Fruit fly (Drosophila melanogaster) whole organism, embryonic: ENCODE results near the gene Cdc42.

Experiments
- Abd-B ChIP-seq: fragments of 200-800 bp; sonication (Bioruptor generic); optimal IDR thresholded peaks from 2 replicates; lab custom pipeline; 2018; ENCODE audit warnings: missing biosample characterization, mild to moderate bottlenecking, missing genetic modification characterization, moderate library complexity
- Adf1 ChIP-seq: fragments of 200-800 bp; sonication (Bioruptor generic); IDR thresholded peaks from 2 replicates; pipeline ENCODE4 v1.3.6; 2022; ENCODE audit warnings: missing biosample characterization, missing genetic modification characterization
- Antp ChIP-seq: fragments of 200-800 bp; sonication (Bioruptor generic); optimal IDR thresholded peaks from 3 replicates; lab custom pipeline; 2016; ENCODE audit warnings: missing biosample characterization, missing genetic modification characterization
- BtbVII ChIP-seq: fragments of 200-800 bp; sonication (Bioruptor generic); optimal IDR thresholded peaks from 3 replicates; lab custom pipeline; 2017; ENCODE audit warnings: missing biosample characterization, mild to moderate bottlenecking, missing genetic modification characterization
- CG10321 ChIP-seq: fragments of 200-800 bp; sonication (Bioruptor generic); IDR thresholded peaks from 2 replicates; pipeline ENCODE4 v1.3.6; 2022; ENCODE audit warnings: missing biosample characterization, missing genetic modification characterization
- CG11560 ChIP-seq: fragments of 200-800 bp; sonication (Bioruptor generic); IDR thresholded peaks from 3 replicates; pipeline ENCODE4 v1.3.6; 2022; ENCODE audit warnings: missing biosample characterization, missing genetic modification characterization
- CG12391 ChIP-seq: fragments of 200-800 bp; sonication (Bioruptor generic); optimal IDR thresholded peaks from 3 replicates; lab custom pipeline; 2018; ENCODE audit warnings: missing biosample characterization, mild to moderate bottlenecking, missing genetic modification characterization, moderate library complexity
- CG1529 ChIP-seq: fragments of 200-800 bp; sonication (Bioruptor generic); optimal IDR thresholded peaks from 3 replicates; lab custom pipeline; 2018; ENCODE audit warnings: missing biosample characterization, missing genetic modification characterization
- CG17186 ChIP-seq: fragments of 200-800 bp; sonication (Bioruptor generic); optimal IDR thresholded peaks from 3 replicates; lab custom pipeline; 2017; ENCODE audit warnings: missing biosample characterization, missing genetic modification reagents, missing genetic modification characterization
- CG18262 ChIP-seq: fragments of 200-800 bp; optimal IDR thresholded peaks from 3 replicates; lab custom pipeline; 2019; ENCODE audit warnings: missing biosample characterization, mild to moderate bottlenecking, missing genetic modification characterization, moderate library complexity
- CG18764 ChIP-seq: fragments of 200-800 bp; sonication (Bioruptor generic); optimal IDR thresholded peaks from 3 replicates; lab custom pipeline; 2016; ENCODE audit warnings: missing biosample characterization, missing genetic modification characterization
- CG4707 ChIP-seq: fragments of 200-800 bp; sonication (Bioruptor generic); optimal IDR thresholded peaks from 2 replicates; lab custom pipeline; 2018; ENCODE audit warnings: missing biosample characterization, mild to moderate bottlenecking, missing genetic modification characterization, moderate library complexity
- CG4854 ChIP-seq: fragments of 200-800 bp; sonication (Bioruptor generic); optimal IDR thresholded peaks from 2 replicates; lab custom pipeline; 2016; ENCODE audit warnings: missing biosample characterization, missing genetic modification characterization, inconsistent platforms
- CG6765 ChIP-seq: fragments of 200-800 bp; sonication (Bioruptor generic); optimal IDR thresholded peaks from 3 replicates; lab custom pipeline; 2017; ENCODE audit warnings: missing biosample characterization, mild to moderate bottlenecking, missing genetic modification characterization
- CG7357 ChIP-seq: fragments of 200-800 bp; sonication (Bioruptor generic); IDR thresholded peaks from 3 replicates; pipeline ENCODE4 v1.3.6; 2022; ENCODE audit warnings: missing biosample characterization, missing genetic modification characterization
- CG8478 ChIP-seq: fragments of >200 bp; optimal IDR thresholded peaks from 2 replicates; lab custom pipeline; 2018
- CG8924 ChIP-seq: fragments of 200-800 bp; optimal IDR thresholded peaks from 3 replicates; lab custom pipeline; 2019; ENCODE audit warnings: missing biosample characterization, mild to moderate bottlenecking, missing genetic modification characterization, moderate library complexity
- CG9609 ChIP-seq: fragments of 200-800 bp; sonication (Bioruptor generic); optimal IDR thresholded peaks from 3 replicates; lab custom pipeline; 2016; ENCODE audit warnings: missing biosample characterization, missing genetic modification characterization
- Chrac-16 ChIP-seq: fragments of 200-800 bp; sonication (Bioruptor generic); optimal IDR thresholded peaks from 3 replicates; lab custom pipeline; 2016; ENCODE audit warnings: missing biosample characterization, missing genetic modification characterization
- Dad ChIP-seq: fragments of 200-800 bp; sonication (Bioruptor generic); optimal IDR thresholded peaks from 3 replicates; lab custom pipeline; 2016; ENCODE audit warnings: missing biosample characterization, missing genetic modification characterization
- Dll ChIP-seq: fragments of 200-800 bp; sonication (Bioruptor generic); IDR thresholded peaks from 4 replicates; pipeline ENCODE4 v1.3.6; 2022; ENCODE audit warnings: missing biosample characterization, missing genetic modification characterization; ENCODE audit not compliant: partially characterized antibody
- Hand ChIP-seq: fragments of 200-800 bp; sonication (Bioruptor generic); optimal IDR thresholded peaks from 2 replicates; lab custom pipeline; 2017; ENCODE audit warnings: mild to moderate bottlenecking, missing biosample characterization, missing genetic modification reagents, missing genetic modification characterization
- Lhr ChIP-seq: fragments of 200-800 bp; sonication (Bioruptor generic); optimal IDR thresholded peaks from 3 replicates; lab custom pipeline; 2017; ENCODE audit warnings: mild to moderate bottlenecking, missing biosample characterization, missing genetic modification reagents, missing genetic modification characterization
- Mad ChIP-seq: fragments of 200-800 bp; sonication (Bioruptor generic); optimal IDR thresholded peaks from 2 replicates; lab custom pipeline; 2016; ENCODE audit warnings: missing biosample characterization, missing genetic modification characterization
- Meics ChIP-seq: fragments of 200-800 bp; sonication (Bioruptor generic); optimal IDR thresholded peaks from 2 replicates; lab custom pipeline; 2017; ENCODE audit warnings: missing biosample characterization, mild to moderate bottlenecking, missing genetic modification characterization
- NK7.1 ChIP-seq: fragments of 200-800 bp; sonication (Bioruptor generic); optimal IDR thresholded peaks from 3 replicates; lab custom pipeline; 2016; ENCODE audit warnings: missing biosample characterization, missing genetic modification characterization
- Oli ChIP-seq: fragments of 200-800 bp; sonication (Bioruptor generic); optimal IDR thresholded peaks from 2 replicates; lab custom pipeline; 2018; ENCODE audit warnings: missing biosample characterization, mild to moderate bottlenecking, missing genetic modification characterization, moderate library complexity
- Side ChIP-seq: fragments of 200-800 bp; sonication (Bioruptor generic); optimal IDR thresholded peaks from 2 replicates; lab custom pipeline; 2016; ENCODE audit warnings: missing biosample characterization, missing genetic modification characterization
- Six4 ChIP-seq: fragments of 200-800 bp; sonication (Bioruptor generic); optimal IDR thresholded peaks from 2 replicates; lab custom pipeline; 2016; ENCODE audit warnings: missing biosample characterization, missing genetic modification characterization
- ase ChIP-seq: fragments of 200-800 bp; sonication (Bioruptor generic); IDR thresholded peaks from 3 replicates; pipeline ENCODE4 v1.3.6; 2022; ENCODE audit warnings: missing biosample characterization, missing genetic modification characterization
- btn ChIP-seq: fragments of 200-800 bp; sonication (Bioruptor generic); optimal IDR thresholded peaks from 2 replicates; lab custom pipeline; 2016; ENCODE audit warnings: missing biosample characterization, missing genetic modification characterization
- chm ChIP-seq: fragments of 200-800 bp; sonication (Bioruptor generic); IDR thresholded peaks from 2 replicates; pipeline ENCODE4 v1.3.6; 2022; ENCODE audit warnings: missing biosample characterization, missing genetic modification characterization
- crc ChIP-seq: fragments of 200-800 bp; sonication (Bioruptor generic); optimal IDR thresholded peaks from 2 replicates; lab custom pipeline; 2016; ENCODE audit warnings: missing biosample characterization, missing genetic modification characterization
- dmrt11E ChIP-seq: fragments of 200-800 bp; sonication (Bioruptor generic); optimal IDR thresholded peaks from 3 replicates; lab custom pipeline; 2018; ENCODE audit warnings: missing biosample characterization, mild to moderate bottlenecking, missing genetic modification characterization, moderate library complexity
- ems ChIP-seq: fragments of 200-800 bp; sonication (Bioruptor generic); optimal IDR thresholded peaks from 3 replicates; lab custom pipeline; 2016; ENCODE audit warnings: missing biosample characterization, missing genetic modification characterization
- esg ChIP-seq: fragments of 200-800 bp; sonication (Bioruptor generic); conservative IDR thresholded peaks from 2 replicates; pipeline ENCODE4 v1.3.6; 2022; ENCODE audit warnings: missing biosample characterization, missing genetic modification characterization
- ftz-f1 ChIP-seq: fragments of 200-800 bp; sonication (Bioruptor generic); optimal IDR thresholded peaks from 2 replicates; lab custom pipeline; 2016; ENCODE audit warnings: missing biosample characterization, missing genetic modification characterization
- gcm2 ChIP-seq: fragments of 200-800 bp; sonication (Bioruptor generic); optimal IDR thresholded peaks from 2 replicates; lab custom pipeline; 2016; ENCODE audit warnings: missing biosample characterization, missing genetic modification characterization
- gfzf ChIP-seq: fragments of 200-800 bp; sonication (Bioruptor generic); optimal IDR thresholded peaks from 2 replicates; lab custom pipeline; 2016; ENCODE audit warnings: missing biosample characterization, mild to moderate bottlenecking, missing genetic modification characterization, moderate library complexity
- hb ChIP-seq: fragments of 200-800 bp; sonication (Bioruptor generic); IDR thresholded peaks from 3 replicates; pipeline ENCODE4 v1.3.6; 2022; ENCODE audit warnings: missing biosample characterization, missing genetic modification characterization; ENCODE audit not compliant: partially characterized antibody
- hkb ChIP-seq, 2 experiments: fragments of 200-800 bp in 1 of 2; fragments of >200 bp in 1 of 2; sonication (Bioruptor generic) in 1 of 2; IDR thresholded peaks in 1 of 2; optimal IDR thresholded peaks in 1 of 2; 2 replicates each; pipeline versions ENCODE4 v1.3.6 to Lab custom; 2017 to 2022; ENCODE audit warnings: missing biosample characterization in 1 of 2, missing genetic modification characterization in 1 of 2
- hth ChIP-seq: fragments of >200 bp; optimal IDR thresholded peaks from 2 replicates; lab custom pipeline; 2017; ENCODE audit warnings: inconsistent platforms
- nerfin-2 ChIP-seq: fragments of 200-800 bp; sonication (Bioruptor generic); IDR thresholded peaks from 2 replicates; pipeline ENCODE4 v1.3.6; 2022; ENCODE audit warnings: missing biosample characterization, missing genetic modification characterization; ENCODE audit not compliant: partially characterized antibody
- pfk ChIP-seq: fragments of 200-800 bp; sonication (Bioruptor generic); optimal IDR thresholded peaks from 2 replicates; lab custom pipeline; 2018; ENCODE audit warnings: missing biosample characterization, mild to moderate bottlenecking, missing genetic modification characterization, moderate library complexity
- pita ChIP-seq: fragments of 200-800 bp; sonication (Bioruptor generic); optimal IDR thresholded peaks from 2 replicates; lab custom pipeline; 2017; ENCODE audit warnings: missing biosample characterization, mild to moderate bottlenecking, missing genetic modification characterization
- schlank ChIP-seq: fragments of 200-800 bp; sonication (Bioruptor generic); optimal IDR thresholded peaks from 2 replicates; lab custom pipeline; 2018; ENCODE audit warnings: missing biosample characterization, mild to moderate bottlenecking, missing genetic modification characterization
- so ChIP-seq: fragments of 200-800 bp; sonication (Bioruptor generic); IDR thresholded peaks from 3 replicates; pipeline ENCODE4 v1.3.6; 2022; ENCODE audit warnings: missing biosample characterization, missing genetic modification characterization
- sr ChIP-seq: fragments of 200-800 bp; sonication (Bioruptor generic); IDR thresholded peaks from 3 replicates; pipeline ENCODE4 v1.3.6; 2022; ENCODE audit warnings: missing biosample characterization, missing genetic modification characterization
- trh ChIP-seq: fragments of 200-800 bp; sonication (Bioruptor generic); optimal IDR thresholded peaks from 2 replicates; lab custom pipeline; 2016; ENCODE audit warnings: missing biosample characterization, missing genetic modification characterization
- tx ChIP-seq: fragments of 200-800 bp; sonication (Bioruptor generic); optimal IDR thresholded peaks from 2 replicates; lab custom pipeline; 2016; ENCODE audit warnings: missing biosample characterization, missing genetic modification characterization
- wdn ChIP-seq: fragments of 200-800 bp; sonication (Bioruptor generic); IDR thresholded peaks from 2 replicates; pipeline ENCODE4 v1.3.6; 2022; ENCODE audit warnings: missing biosample characterization, missing genetic modification characterization
- zfh2 ChIP-seq: fragments of 200-800 bp; sonication (Bioruptor generic); optimal IDR thresholded peaks from 2 replicates; lab custom pipeline; 2016; ENCODE audit warnings: missing biosample characterization, missing genetic modification characterization

Gene Cdc42

DNA sequence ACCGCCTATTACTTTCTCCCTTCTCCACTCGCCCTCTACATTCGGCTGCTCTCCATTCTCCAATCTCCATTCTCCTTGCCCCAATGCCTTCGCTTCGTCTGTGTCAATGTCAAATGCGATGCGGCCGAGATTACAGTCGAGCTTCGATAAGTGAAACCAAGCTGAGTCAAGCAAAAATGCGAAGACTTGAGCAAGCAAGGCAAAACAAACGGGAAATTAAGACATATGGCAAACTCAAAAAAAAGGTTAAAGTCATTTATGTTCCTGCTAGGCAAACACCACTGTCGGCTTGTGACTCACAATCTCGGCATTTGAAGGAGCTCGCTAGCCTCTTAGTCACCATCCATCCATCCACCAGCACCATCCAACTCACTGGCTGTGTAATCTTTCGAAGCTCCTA, 28.5 kb upstream of the Cdc42 start (continued):
- TF ChIP-seq gcm2 (GFP tag; lab: Kevin White, UChicago) = peak; percentile 88
- TF ChIP-seq esg (GFP tag; lab: Robert Waterston, UW) = peak; percentile 94
- peak; percentile 95 for TF ChIP-seq CG1529 (GFP tag; lab: Kevin White, UChicago)
- TF ChIP-seq btn (GFP tag; lab: Kevin White, UChicago) = peak; percentile 89
- peak; percentile 97 for TF ChIP-seq ems (GFP tag; lab: Kevin White, UChicago)
- peak; percentile 84 for TF ChIP-seq ftz-f1 (GFP tag; lab: Kevin White, UChicago)
- TF ChIP-seq BtbVII (GFP tag; lab: Kevin White, UChicago) = peak; percentile 84
- peak; percentile 97 for TF ChIP-seq tx
- TF ChIP-seq Hand (GFP tag; lab: Kevin White, UChicago) = peak; percentile 88
- peak; percentile 95 for TF ChIP-seq wdn
- peak; percentile 97 for TF ChIP-seq schlank (tag; lab: Kevin White, UChicago)
- no peak for TF ChIP-seq Dll
- peak; percentile 99 for TF ChIP-seq Antp
- TF ChIP-seq ase (GFP tag; lab: Robert Waterston, UW) = peak; percentile 86
- TF ChIP-seq so = peak; percentile 94
- peak; percentile 97 for TF ChIP-seq Dad (GFP tag; lab: Kevin White, UChicago)
- peak; percentile 91 for TF ChIP-seq Meics (GFP tag; lab: Kevin White, UChicago)
- TF ChIP-seq CG6765 (GFP tag; lab: Kevin White, UChicago) = peak; percentile 78
- TF ChIP-seq NK7.1 (GFP tag; lab: Kevin White, UChicago) = peak; percentile 96
- no peak for TF ChIP-seq hb (GFP tag; lab: Robert Waterston, UW)
- peak; percentile 96 for TF ChIP-seq Mad (GFP tag; lab: Kevin White, UChicago)
- TF ChIP-seq CG12391 (tag; lab: Kevin White, UChicago) = peak; percentile 96
- TF ChIP-seq Oli (tag; lab: Kevin White, UChicago) = peak; percentile 96
- TF ChIP-seq Six4 (GFP tag; lab: Kevin White, UChicago) = peak; percentile 94
- TF ChIP-seq CG10321 (GFP tag; lab: Robert Waterston, UW) = peak; percentile 78
- TF ChIP-seq CG8924 (tag; lab: Kevin White, UChicago) = peak; percentile 94
- TF ChIP-seq nerfin-2 = no peak
- TF ChIP-seq Chrac-16 (GFP tag; lab: Kevin White, UChicago) = peak; percentile 98
- TF ChIP-seq pita = no peak
- TF ChIP-seq pfk = peak; percentile 13
- no peak for TF ChIP-seq hkb (optimal IDR thresholded peaks at IDR 0.05; lab: Kevin White, UChicago)
- TF ChIP-seq hkb (GFP tag; IDR thresholded peaks at IDR 0.05; lab: Robert Waterston, UW) = peak; percentile 92
- peak; percentile 68 for TF ChIP-seq Adf1 (GFP tag; lab: Robert Waterston, UW)
- TF ChIP-seq CG4854 (GFP tag; lab: Kevin White, UChicago) = peak; percentile 86
- peak; percentile 93 for TF ChIP-seq CG4707 (GFP tag; lab: Kevin White, UChicago)
- peak; percentile 87 for TF ChIP-seq CG7357 (GFP tag; lab: Robert Waterston, UW)
- TF ChIP-seq CG17186 (GFP tag; lab: Kevin White, UChicago) = peak; percentile 64
- TF ChIP-seq hth (lab: Kevin White, UChicago) = no peak
- TF ChIP-seq Lhr = peak; percentile 90
- TF ChIP-seq crc (GFP tag; lab: Kevin White, UChicago) = peak; percentile 97
- no peak for TF ChIP-seq CG8478 (lab: Kevin White, UChicago)
- peak; percentile 93 for TF ChIP-seq trh (GFP tag; lab: Kevin White, UChicago)
- peak; percentile 98 for TF ChIP-seq dmrt11E (tag; lab: Kevin White, UChicago)
- peak; percentile 78 for TF ChIP-seq sr (GFP tag; lab: Robert Waterston, UW)
- peak; percentile 85 for TF ChIP-seq CG11560 (tag; lab: Robert Waterston, UW)
- peak; percentile 14 for TF ChIP-seq gfzf (GFP tag; lab: Kevin White, UChicago)
- peak; percentile 93 for TF ChIP-seq CG18262
- peak; percentile 92 for TF ChIP-seq Abd-B (GFP tag; lab: Kevin White, UChicago)
- peak; percentile 98 for TF ChIP-seq zfh2 (GFP tag; lab: Kevin White, UChicago)
- peak; percentile 98 for TF ChIP-seq CG9609
- peak; percentile 98 for TF ChIP-seq chm (GFP tag; lab: Robert Waterston, UW)
- peak; percentile 99 for TF ChIP-seq Side
- TF ChIP-seq CG18764 = peak; percentile 91
